Fruit fly (Drosophila melanogaster): ENCODE measurements around the gene msl-1.
A peak's percentile ranks its signal among the peaks of the same experiment; 100 is the strongest.

msl-1 gene

DNA sequence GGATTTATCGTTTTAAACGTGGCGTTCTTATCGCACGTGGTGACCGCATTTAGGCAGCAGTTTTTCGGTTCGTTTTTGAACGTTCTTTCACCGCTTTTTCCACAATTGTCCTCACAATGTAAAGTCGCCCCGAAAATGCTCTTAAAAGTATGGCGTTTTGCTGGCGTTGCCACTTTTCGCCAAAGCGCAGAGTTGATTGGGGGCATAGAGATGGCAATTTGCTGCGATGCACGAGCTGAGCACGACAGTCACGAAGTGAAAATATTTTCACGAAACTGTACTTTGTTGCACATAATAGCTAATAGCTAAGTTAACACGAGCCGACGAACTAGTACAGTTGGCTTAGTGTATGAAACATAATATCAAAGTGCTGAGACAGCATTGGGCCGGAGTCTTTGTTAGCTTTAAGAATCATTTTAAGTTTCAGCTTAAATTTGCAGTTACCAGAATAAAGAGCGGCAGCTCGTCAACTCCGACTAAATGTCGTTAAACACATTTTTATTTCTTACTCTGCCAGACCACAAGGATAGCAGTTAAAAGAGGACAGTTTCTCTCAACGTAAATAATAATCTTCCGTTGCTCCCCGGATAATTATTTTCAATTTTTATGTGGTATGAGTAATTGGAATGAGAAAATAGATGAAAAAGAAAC lies at the start of gene msl-1 (continued):
- peak; percentile 34 for TF ChIP-seq CG12155 (GFP tag; optimal IDR thresholded peaks at IDR 0.05)
- TF ChIP-seq dpn (GFP tag; optimal IDR thresholded peaks at IDR 0.05), result peak; percentile 22 to 41
- no peak for TF ChIP-seq CG5245 (GFP tag; optimal IDR thresholded peaks at IDR 0.05)
- TF ChIP-seq CG13624 (GFP tag; optimal IDR thresholded peaks at IDR 0.05), result peak; percentile 30
- TF ChIP-seq CG9797 (GFP tag; optimal IDR thresholded peaks at IDR 0.05), result peak; percentile 30
- TF ChIP-seq CG2120 (GFP tag; optimal IDR thresholded peaks at IDR 0.05), result peak; percentile 59
- TF ChIP-seq otp (GFP tag; IDR thresholded peaks at IDR 0.05), result 0 out of 3 replicates have a peak, but pooled peaks have one; percentile 28
- 0 out of 2 replicates have a peak, but pooled peaks have one; percentile 13 for TF ChIP-seq CG17328 (GFP tag; IDR thresholded peaks at IDR 0.05)
- TF ChIP-seq cad (GFP tag; optimal IDR thresholded peaks at IDR 0.05), result no peak
- no peak for TF ChIP-seq CG34376 (GFP tag; optimal IDR thresholded peaks at IDR 0.05)
- peak; percentile 25 for TF ChIP-seq D (optimal IDR thresholded peaks at IDR 0.05)
- TF ChIP-seq D (GFP tag; optimal IDR thresholded peaks at IDR 0.05), result no peak
- peak; percentile 55 for TF ChIP-seq zfh2 (GFP tag; optimal IDR thresholded peaks at IDR 0.05)
- peak; percentile 16 for TF ChIP-seq CG14710 (tag; optimal IDR thresholded peaks at IDR 0.05)
- TF ChIP-seq CG6654 (GFP tag; optimal IDR thresholded peaks at IDR 0.05), result no peak
- TF ChIP-seq HmgD (GFP tag; optimal IDR thresholded peaks at IDR 0.05), result peak; percentile 79
- TF ChIP-seq fd64A (GFP tag; optimal IDR thresholded peaks at IDR 0.05), result no peak
- no peak for TF ChIP-seq tio (GFP tag; optimal IDR thresholded peaks at IDR 0.05)
- TF ChIP-seq sc (optimal IDR thresholded peaks at IDR 0.05), result no peak
- no peak for TF ChIP-seq sc (GFP tag; optimal IDR thresholded peaks at IDR 0.05)
- TF ChIP-seq Ada2b (GFP tag; IDR thresholded peaks at IDR 0.05), result 0 out of 2 replicates have a peak, but pooled peaks have one; percentile 4
- no peak for TF ChIP-seq dan (GFP tag; IDR thresholded peaks at IDR 0.05)
- TF ChIP-seq toy (GFP tag; IDR thresholded peaks at IDR 0.05), result no peak
- TF ChIP-seq BEAF-32 (GFP tag; optimal IDR thresholded peaks at IDR 0.05), result peak; percentile 90
- TF ChIP-seq CG18476 (GFP tag; optimal IDR thresholded peaks at IDR 0.05), result no peak
- peak; percentile 27; the same call in 1 of the 2 replicates for TF ChIP-seq Poxn (GFP tag; IDR thresholded peaks at IDR 0.05)
- no peak for TF ChIP-seq salm (tag; optimal IDR thresholded peaks at IDR 0.05)
- peak; percentile 53 for TF ChIP-seq Dref (GFP tag; IDR thresholded peaks at IDR 0.05)
- peak; percentile 12 for TF ChIP-seq Atf-2 (GFP tag; optimal IDR thresholded peaks at IDR 0.05)
- peak; percentile 3 for TF ChIP-seq fu2 (GFP tag; optimal IDR thresholded peaks at IDR 0.05)
- no peak for TF ChIP-seq bsh (GFP tag; optimal IDR thresholded peaks at IDR 0.05)
- peak; percentile 80 for TF ChIP-seq CG2129 (GFP tag; IDR thresholded peaks at IDR 0.05; ENCODE audit: partially characterized antibody)
- TF ChIP-seq HmgZ (tag; optimal IDR thresholded peaks at IDR 0.05), result peak; percentile 27
- TF ChIP-seq Hmr (GFP tag; optimal IDR thresholded peaks at IDR 0.05), result no peak
- no peak for TF ChIP-seq CkIIα-i1 (GFP tag; IDR thresholded peaks at IDR 0.05)
- TF ChIP-seq Tbp (GFP tag; optimal IDR thresholded peaks at IDR 0.05), result no peak
- no peak for TF ChIP-seq psq (GFP tag; optimal IDR thresholded peaks at IDR 0.05)
- TF ChIP-seq Gug (GFP tag; IDR thresholded peaks at IDR 0.05), result peak; percentile 75; the same call in 1 of the 4 replicates
- peak; percentile 31; the same call in 1 of the 2 replicates for TF ChIP-seq Ptx1 (GFP tag; IDR thresholded peaks at IDR 0.05)
- TF ChIP-seq ind (GFP tag; optimal IDR thresholded peaks at IDR 0.05), result peak; percentile 38
- TF ChIP-seq CG7745 (tag; optimal IDR thresholded peaks at IDR 0.05), result no peak
- peak; percentile 44; the same call in 1 of the 2 replicates for TF ChIP-seq E2f2 (GFP tag; IDR thresholded peaks at IDR 0.05)
- TF ChIP-seq CG7786 (GFP tag; optimal IDR thresholded peaks at IDR 0.05), result peak; percentile 58
- peak; percentile 6; the same call in 1 of the 2 replicates for TF ChIP-seq CG4404 (GFP tag; IDR thresholded peaks at IDR 0.05)
- peak; percentile 36 for TF ChIP-seq gfzf (GFP tag; optimal IDR thresholded peaks at IDR 0.05)
- peak; percentile 12 for TF ChIP-seq vfl (GFP tag; optimal IDR thresholded peaks at IDR 0.05)
- peak; percentile 95 for TF ChIP-seq knrl (GFP tag; IDR thresholded peaks at IDR 0.05; ENCODE audit: partially characterized antibody)
- no peak for TF ChIP-seq CG30431 (GFP tag; optimal IDR thresholded peaks at IDR 0.05)
- 0 out of 2 replicates have a peak, but pooled peaks have one; percentile 10 for TF ChIP-seq CG14667 (GFP tag; IDR thresholded peaks at IDR 0.05)
- peak; percentile 38 for TF ChIP-seq CG9876 (GFP tag; optimal IDR thresholded peaks at IDR 0.05)
- TF ChIP-seq Bgb (GFP tag; IDR thresholded peaks at IDR 0.05; ENCODE audit: partially characterized antibody), result peak; percentile 98
